Worm (Caenorhabditis elegans): ENCODE data around the gene C07D10.1.

The C07D10.1 gene

DNA sequence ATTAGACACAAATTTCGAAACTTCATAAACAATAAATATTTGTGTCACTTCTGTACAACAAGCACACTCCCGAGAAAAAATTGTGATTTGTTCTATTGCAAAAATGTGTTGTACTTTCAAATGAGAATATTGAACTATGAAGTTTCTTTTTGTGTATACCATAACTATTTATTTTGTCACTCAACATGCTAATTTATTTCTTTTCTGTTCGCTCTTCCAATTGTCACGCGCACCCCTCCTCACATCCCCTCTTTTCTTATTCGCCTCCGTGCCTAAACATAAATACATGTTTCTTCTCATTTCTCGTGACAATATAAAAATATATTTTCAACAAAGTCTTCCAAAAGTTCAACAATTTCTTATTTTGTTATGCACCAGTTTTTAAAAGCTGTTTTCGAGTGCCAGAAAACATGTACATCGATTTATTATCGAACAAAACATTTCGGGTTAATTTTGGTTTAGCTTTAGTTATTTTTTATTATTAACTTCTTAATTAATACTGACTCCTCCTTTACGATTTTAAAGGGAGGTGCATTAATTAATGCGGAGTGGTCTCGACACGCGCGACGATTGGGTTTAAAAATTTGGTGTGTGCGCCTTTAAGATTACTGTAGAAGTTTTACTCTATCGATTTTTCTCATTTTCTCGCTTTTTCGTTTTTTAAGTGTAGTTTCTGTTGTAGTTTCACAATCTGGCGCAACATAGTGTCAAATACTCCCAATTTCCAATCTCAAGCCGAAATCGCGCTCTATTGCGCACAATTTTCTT is 4.7 kb upstream of the C07D10.1 start:
- TF ChIP-seq tab-1 (GFP tag; IDR thresholded peaks at IDR 0.05): no peak
- no peak for TF ChIP-seq klf-2 (GFP tag; conservative IDR thresholded peaks at IDR 0.05)
- TF ChIP-seq cog-1 (tag; optimal IDR thresholded peaks at IDR 0.05): no peak
- no peak for TF ChIP-seq ref-1 (GFP tag; conservative IDR thresholded peaks at IDR 0.05)
- TF ChIP-seq T22C8.4 (GFP tag; IDR thresholded peaks at IDR 0.05): no peak
- TF ChIP-seq med-1 (GFP tag; optimal IDR thresholded peaks at IDR 0.05; ENCODE audit: insufficient read depth): no peak
- no peak for TF ChIP-seq ztf-23 (GFP tag; IDR thresholded peaks at IDR 0.05)
- no peak for TF ChIP-seq ztf-29 (GFP tag; IDR thresholded peaks at IDR 0.05)
- TF ChIP-seq flt-1 (GFP tag; IDR thresholded peaks at IDR 0.05): no peak

DNA sequence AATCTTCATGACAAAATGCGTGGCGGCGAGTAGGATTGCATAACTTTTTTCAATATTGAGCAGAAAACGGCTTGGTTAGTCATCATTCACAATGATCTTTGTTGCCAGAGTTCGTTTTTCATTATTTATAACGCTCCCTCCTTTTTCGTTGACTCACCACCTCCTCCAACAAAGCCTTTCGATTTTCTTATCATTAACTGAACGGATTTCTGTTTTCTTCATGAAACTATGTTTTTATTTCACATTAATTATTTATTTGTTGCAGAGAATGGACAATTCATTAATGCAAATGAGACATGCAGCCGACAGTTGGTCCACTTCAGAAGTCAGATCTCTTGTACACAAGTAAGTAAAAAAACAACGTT is 4.1 kb upstream of the C07D10.1 start, which contains the start of gene bath-44:
Gene bath-44, plus strand, starts transcription at position 266 of the 365 bp plus-strand sequence.
- TF ChIP-seq T22C8.4 (GFP tag; IDR thresholded peaks at IDR 0.05): no peak
- no peak for TF ChIP-seq flt-1 (GFP tag; IDR thresholded peaks at IDR 0.05)
- TF ChIP-seq ztf-23 (GFP tag; IDR thresholded peaks at IDR 0.05): no peak
- no peak for TF ChIP-seq cog-1 (tag; optimal IDR thresholded peaks at IDR 0.05)
- TF ChIP-seq ref-1 (GFP tag; conservative IDR thresholded peaks at IDR 0.05): no peak
- no peak for TF ChIP-seq med-1 (GFP tag; optimal IDR thresholded peaks at IDR 0.05; ENCODE audit: insufficient read depth)
- TF ChIP-seq tab-1 (GFP tag; IDR thresholded peaks at IDR 0.05): no peak
- TF ChIP-seq ztf-29 (GFP tag; IDR thresholded peaks at IDR 0.05): no peak
- TF ChIP-seq klf-2 (GFP tag; conservative IDR thresholded peaks at IDR 0.05): no peak

DNA sequence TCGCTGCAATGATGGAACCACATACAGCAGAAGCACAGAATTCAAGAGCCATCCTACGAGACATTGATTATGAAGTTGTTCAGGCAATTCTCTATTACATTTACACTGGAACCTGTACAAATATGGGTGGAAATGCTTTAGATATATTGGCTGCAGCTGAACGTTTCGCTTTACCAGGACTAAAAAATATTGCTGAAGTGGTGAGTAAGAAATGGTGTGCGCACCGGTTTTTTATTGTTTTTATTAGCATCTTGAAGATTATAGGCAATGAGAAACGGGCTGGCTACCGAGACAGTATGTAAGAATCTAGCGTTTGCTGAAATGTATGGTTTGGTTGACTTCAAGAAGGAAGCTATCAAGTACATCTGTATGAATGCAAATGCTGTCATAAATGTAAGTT is 2.7 kb upstream of the C07D10.1 start:
- TF ChIP-seq T22C8.4 (GFP tag; IDR thresholded peaks at IDR 0.05) (no peak), med-1 (GFP tag; optimal IDR thresholded peaks at IDR 0.05; ENCODE audit: insufficient read depth) (no peak), ref-1 (GFP tag; conservative IDR thresholded peaks at IDR 0.05) (no peak), klf-2 (GFP tag; conservative IDR thresholded peaks at IDR 0.05) (no peak), ztf-29 (GFP tag; IDR thresholded peaks at IDR 0.05) (no peak), cog-1 (tag; optimal IDR thresholded peaks at IDR 0.05) (no peak), tab-1 (GFP tag; IDR thresholded peaks at IDR 0.05) (no peak), ztf-23 (GFP tag; IDR thresholded peaks at IDR 0.05) (no peak), flt-1 (GFP tag; IDR thresholded peaks at IDR 0.05) (no peak)

- TF ChIP-seq ref-1 (GFP tag; conservative IDR thresholded peaks at IDR 0.05) (no peak), ztf-29 (GFP tag; IDR thresholded peaks at IDR 0.05) (no peak), cog-1 (tag; optimal IDR thresholded peaks at IDR 0.05) (no peak), T22C8.4 (GFP tag; IDR thresholded peaks at IDR 0.05) (no peak)
Observed at ce11 chrII:7397273-7397840, 1.5 kb upstream of the C07D10.1 start.

ce11 chrII:7402625-7403024 is 3.8 kb downstream of the C07D10.1 start, which contains the start of gene nas-7:
nas-7 (minus strand) TSS chrII:7402725.
- TF ChIP-seq ref-1 (GFP tag; conservative IDR thresholded peaks at IDR 0.05) (no peak), cog-1 (tag; optimal IDR thresholded peaks at IDR 0.05) (no peak), ztf-29 (GFP tag; IDR thresholded peaks at IDR 0.05) (no peak), T22C8.4 (GFP tag; IDR thresholded peaks at IDR 0.05) (no peak), tab-1 (GFP tag; IDR thresholded peaks at IDR 0.05) (no peak), ztf-23 (GFP tag; IDR thresholded peaks at IDR 0.05) (no peak), klf-2 (GFP tag; conservative IDR thresholded peaks at IDR 0.05) (no peak), flt-1 (GFP tag; IDR thresholded peaks at IDR 0.05) (no peak), med-1 (GFP tag; optimal IDR thresholded peaks at IDR 0.05; ENCODE audit: insufficient read depth) (no peak)

ce11 chrII:7404001-7404400 is 5.2 kb downstream of the C07D10.1 start:
- no peak for TF ChIP-seq ztf-29 (GFP tag; IDR thresholded peaks at IDR 0.05)
- no peak for TF ChIP-seq flt-1 (GFP tag; IDR thresholded peaks at IDR 0.05)
- TF ChIP-seq cog-1 (tag; optimal IDR thresholded peaks at IDR 0.05): no peak
- TF ChIP-seq tab-1 (GFP tag; IDR thresholded peaks at IDR 0.05): no peak
- no peak for TF ChIP-seq klf-2 (GFP tag; conservative IDR thresholded peaks at IDR 0.05)
- TF ChIP-seq T22C8.4 (GFP tag; IDR thresholded peaks at IDR 0.05): no peak
- no peak for TF ChIP-seq ref-1 (GFP tag; conservative IDR thresholded peaks at IDR 0.05)
- TF ChIP-seq med-1 (GFP tag; optimal IDR thresholded peaks at IDR 0.05; ENCODE audit: insufficient read depth): no peak
- no peak for TF ChIP-seq ztf-23 (GFP tag; IDR thresholded peaks at IDR 0.05)

- TF ChIP-seq med-1 (GFP tag; optimal IDR thresholded peaks at IDR 0.05; ENCODE audit: insufficient read depth) (no peak), cog-1 (tag; optimal IDR thresholded peaks at IDR 0.05) (no peak), klf-2 (GFP tag; conservative IDR thresholded peaks at IDR 0.05) (no peak), ztf-23 (GFP tag; IDR thresholded peaks at IDR 0.05) (no peak), flt-1 (GFP tag; IDR thresholded peaks at IDR 0.05) (no peak), ztf-29 (GFP tag; IDR thresholded peaks at IDR 0.05) (no peak), tab-1 (GFP tag; IDR thresholded peaks at IDR 0.05) (no peak), ref-1 (GFP tag; conservative IDR thresholded peaks at IDR 0.05) (no peak), T22C8.4 (GFP tag; IDR thresholded peaks at IDR 0.05) (no peak)
Observed at ce11 chrII:7405262-7405661, 6.5 kb downstream of the C07D10.1 start.

- TF ChIP-seq tab-1 (GFP tag; IDR thresholded peaks at IDR 0.05) (no peak), T22C8.4 (GFP tag; IDR thresholded peaks at IDR 0.05) (no peak), ref-1 (GFP tag; conservative IDR thresholded peaks at IDR 0.05) (no peak), klf-2 (GFP tag; conservative IDR thresholded peaks at IDR 0.05) (no peak), ztf-29 (GFP tag; IDR thresholded peaks at IDR 0.05) (no peak), ztf-23 (GFP tag; IDR thresholded peaks at IDR 0.05) (no peak), med-1 (GFP tag; optimal IDR thresholded peaks at IDR 0.05; ENCODE audit: insufficient read depth) (no peak), cog-1 (tag; optimal IDR thresholded peaks at IDR 0.05) (no peak), flt-1 (GFP tag; IDR thresholded peaks at IDR 0.05) (no peak)
Observed at ce11 chrII:7406438-7406837, 7.6 kb downstream of the C07D10.1 start.

- TF ChIP-seq T22C8.4 (GFP tag; IDR thresholded peaks at IDR 0.05) (no peak), flt-1 (GFP tag; IDR thresholded peaks at IDR 0.05) (no peak), ref-1 (GFP tag; conservative IDR thresholded peaks at IDR 0.05) (no peak), ztf-23 (GFP tag; IDR thresholded peaks at IDR 0.05) (no peak), tab-1 (GFP tag; IDR thresholded peaks at IDR 0.05) (no peak), med-1 (GFP tag; optimal IDR thresholded peaks at IDR 0.05; ENCODE audit: insufficient read depth) (no peak), klf-2 (GFP tag; conservative IDR thresholded peaks at IDR 0.05) (no peak), ztf-29 (GFP tag; IDR thresholded peaks at IDR 0.05) (no peak), cog-1 (tag; optimal IDR thresholded peaks at IDR 0.05) (no peak)
Observed at ce11 chrII:7408192-7408591, 9.4 kb downstream of the C07D10.1 start, which contains the start of gene srd-55. srd-55 (plus strand) TSS chrII:7408492.

Data from whole organism, midembryonic.